Worm (Caenorhabditis elegans) whole organism, L3 larva: ENCODE data around the gene srd-65.
"Not testable (repeated sequence)": the region's sequence is repeated elsewhere in the genome, so short reads cannot be mapped to it uniquely, and the experiment has no call there.

ENCODE experiments used
- R02D3.7 ChIP-seq: fragments of 150-350 bp; optimal IDR thresholded peaks from 2 replicates; lab custom pipeline; 2014; ENCODE audit warnings: missing biosample characterization, missing genetic modification characterization
- aly-2 ChIP-seq: fragments of 150-350 bp; optimal IDR thresholded peaks from 2 replicates; lab custom pipeline; 2014; ENCODE audit warnings: missing biosample characterization, missing genetic modification characterization
- ama-1 ChIP-seq: fragments of 150-350 bp; optimal IDR thresholded peaks from 2 replicates; lab custom pipeline; 2018
- ceh-16 ChIP-seq: sonication (generic microtip); optimal IDR thresholded peaks from 2 replicates; lab custom pipeline; 2017; ENCODE audit warnings: missing biosample characterization, missing genetic modification characterization
- ceh-28 ChIP-seq: fragments of 150-350 bp; optimal IDR thresholded peaks from 2 replicates; lab custom pipeline; 2014; ENCODE audit warnings: missing biosample characterization, missing genetic modification reagents, missing genetic modification characterization
- ceh-9 ChIP-seq: sonication (generic microtip); optimal IDR thresholded peaks from 2 replicates; lab custom pipeline; 2018; ENCODE audit warnings: missing biosample characterization, missing genetic modification characterization
- daf-12 ChIP-seq: fragments of 150-350 bp; optimal IDR thresholded peaks from 2 replicates; lab custom pipeline; 2014; ENCODE audit warnings: missing biosample characterization, missing genetic modification reagents, missing genetic modification characterization
- egl-27 ChIP-seq: sonication (generic microtip); optimal IDR thresholded peaks from 4 replicates; lab custom pipeline; 2017; ENCODE audit warnings: missing biosample characterization, missing genetic modification reagents, missing genetic modification characterization
- egl-5 ChIP-seq: fragments of 150-350 bp; optimal IDR thresholded peaks from 2 replicates; lab custom pipeline; 2017; ENCODE audit warnings: missing biosample characterization, missing genetic modification reagents, missing genetic modification characterization, inconsistent platforms
- elt-1 ChIP-seq: fragments of 150-350 bp; optimal IDR thresholded peaks from 2 replicates; lab custom pipeline; 2014; ENCODE audit warnings: missing biosample characterization, missing genetic modification characterization
- elt-2 ChIP-seq: sonication (generic microtip); optimal IDR thresholded peaks from 2 replicates; lab custom pipeline; 2016; ENCODE audit warnings: missing genetic modification reagents, mild to moderate bottlenecking, missing genetic modification characterization, missing compliant biosample characterization
- elt-3 ChIP-seq, 3 experiments: fragments of 150-350 bp in 1 of 3; sonication (generic microtip) in 2 of 3; optimal IDR thresholded peaks; 2 replicates in 2 of 3; 4 replicates in 1 of 3; lab custom pipeline; 2014 to 2017; ENCODE audit warnings: missing biosample characterization in 3 of 3, missing genetic modification characterization in 3 of 3
- fkh-10 ChIP-seq: sonication (generic microtip); optimal IDR thresholded peaks from 2 replicates; lab custom pipeline; 2017; ENCODE audit warnings: missing biosample characterization, missing genetic modification reagents, missing genetic modification characterization
- fkh-2 ChIP-seq: fragments of 150-350 bp; optimal IDR thresholded peaks from 2 replicates; lab custom pipeline; 2014; ENCODE audit warnings: missing biosample characterization, missing genetic modification reagents, missing genetic modification characterization
- hmg-11 ChIP-seq: sonication (generic microtip); optimal IDR thresholded peaks from 2 replicates; lab custom pipeline; 2016; ENCODE audit warnings: missing genetic modification characterization, missing compliant biosample characterization
- jun-1 ChIP-seq: fragments of 150-350 bp; optimal IDR thresholded peaks from 2 replicates; lab custom pipeline; 2014; ENCODE audit warnings: missing biosample characterization, missing genetic modification reagents, missing genetic modification characterization
- lin-15B ChIP-seq: fragments of 150-350 bp; optimal IDR thresholded peaks from 2 replicates; lab custom pipeline; 2014; ENCODE audit warnings: missing biosample characterization, missing genetic modification characterization
- lin-39 ChIP-seq: fragments of 150-350 bp; optimal IDR thresholded peaks from 2 replicates; lab custom pipeline; 2018; ENCODE audit warnings: missing biosample characterization, missing genetic modification reagents, missing genetic modification characterization
- mdl-1 ChIP-seq: fragments of 150-350 bp; optimal IDR thresholded peaks from 2 replicates; lab custom pipeline; 2014; ENCODE audit warnings: missing biosample characterization, missing genetic modification characterization
- mml-1 ChIP-seq: fragments of 150-350 bp; sonication (generic microtip); optimal IDR thresholded peaks from 3 replicates; lab custom pipeline; 2014; ENCODE audit warnings: missing biosample characterization, missing genetic modification characterization
- nhr-11 ChIP-seq: fragments of 150-350 bp; optimal IDR thresholded peaks from 2 replicates; lab custom pipeline; 2014; ENCODE audit warnings: missing biosample characterization, missing genetic modification characterization
- nhr-12 ChIP-seq: fragments of 150-350 bp; optimal IDR thresholded peaks from 2 replicates; lab custom pipeline; 2014; ENCODE audit warnings: missing biosample characterization, missing genetic modification characterization
- nhr-23 ChIP-seq: fragments of 150-350 bp; optimal IDR thresholded peaks from 2 replicates; lab custom pipeline; 2014; ENCODE audit warnings: missing biosample characterization, missing genetic modification reagents, missing genetic modification characterization
- nhr-25 ChIP-seq: sonication (generic microtip); optimal IDR thresholded peaks from 2 replicates; lab custom pipeline; 2017; ENCODE audit warnings: missing biosample characterization, missing genetic modification characterization
- nhr-43 ChIP-seq: sonication (generic microtip); optimal IDR thresholded peaks from 2 replicates; lab custom pipeline; 2016; ENCODE audit warnings: mild to moderate bottlenecking, missing genetic modification characterization, missing compliant biosample characterization; ENCODE audit not compliant: poor library complexity, severe bottlenecking
- nhr-76 ChIP-seq: fragments of 150-350 bp; sonication (generic microtip); optimal IDR thresholded peaks from 5 replicates; lab custom pipeline; 2014; ENCODE audit warnings: missing biosample characterization, missing genetic modification characterization
- nhr-77 ChIP-seq: fragments of 150-350 bp; optimal IDR thresholded peaks from 2 replicates; lab custom pipeline; 2014; ENCODE audit warnings: missing biosample characterization, missing genetic modification characterization
- pha-4 ChIP-seq: fragments of 150-350 bp; optimal IDR thresholded peaks from 2 replicates; lab custom pipeline; 2014; ENCODE audit warnings: missing biosample characterization, missing genetic modification reagents, missing genetic modification characterization
- skn-1 ChIP-seq: fragments of 150-350 bp; optimal IDR thresholded peaks from 2 replicates; lab custom pipeline; 2014; ENCODE audit warnings: missing biosample characterization, missing genetic modification characterization
- snpc-4 ChIP-seq: fragments of 150-350 bp; optimal IDR thresholded peaks from 2 replicates; lab custom pipeline; 2014; ENCODE audit warnings: missing biosample characterization, missing genetic modification characterization
- unc-39 ChIP-seq: sonication (generic microtip); optimal IDR thresholded peaks from 4 replicates; lab custom pipeline; 2017; ENCODE audit warnings: missing biosample characterization, missing genetic modification characterization
- unc-62 ChIP-seq: fragments of 150-350 bp; sonication (generic microtip); optimal IDR thresholded peaks from 4 replicates; lab custom pipeline; 2014; ENCODE audit warnings: missing biosample characterization, missing genetic modification reagents, missing genetic modification characterization
- zag-1 ChIP-seq: fragments of 150-350 bp; optimal IDR thresholded peaks from 2 replicates; lab custom pipeline; 2014; ENCODE audit warnings: missing biosample characterization, missing genetic modification characterization
- ztf-4 ChIP-seq: fragments of 150-350 bp; optimal IDR thresholded peaks from 2 replicates; lab custom pipeline; 2014; ENCODE audit warnings: missing biosample characterization, missing genetic modification characterization

Gene srd-65

DNA sequence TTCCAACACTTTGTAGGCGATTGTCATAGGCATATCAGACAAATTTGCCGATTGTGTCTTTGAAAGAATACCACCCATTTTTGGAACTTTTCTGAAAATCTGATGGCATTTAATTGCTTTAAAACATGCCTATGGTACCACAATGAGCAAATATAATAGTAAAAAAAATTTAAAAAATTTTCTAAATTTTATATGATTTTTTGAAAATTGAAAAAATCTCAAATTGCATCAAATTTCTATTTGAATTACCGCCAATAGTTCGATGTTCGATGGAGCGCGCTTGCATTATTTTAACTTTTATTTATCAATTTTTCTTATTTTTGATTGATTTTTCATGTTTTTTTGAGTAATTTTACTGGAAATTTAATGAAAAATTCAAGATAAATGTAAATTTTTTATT, 37.5 kb upstream of the srd-65 start, which contains the start of gene fbxa-42:
TSS of gene fbxa-42 (minus strand) at position 101 of the 400 bp plus-strand sequence.
- not testable (repeated sequence) for TF ChIP-seq nhr-77 (tag; lab: Kevin White, UChicago); ztf-4; egl-5 (tag; lab: Kevin White, UChicago)
- TF ChIP-seq, all 47 proteins: peak for 0; not testable (repeated sequence) for 47

- TF ChIP-seq nhr-76 (tag; lab: Kevin White, UChicago) (no peak), fkh-10 (GFP tag; lab: Kevin White, UChicago) (no peak), elt-3 (tag; optimal IDR thresholded peaks at IDR 0.05; lab: Kevin White, UChicago) (no peak), pha-4 (tag; lab: Kevin White, UChicago) (no peak), snpc-4 (tag; lab: Kevin White, UChicago) (no peak), egl-27 (tag; lab: Kevin White, UChicago) (no peak), jun-1 (tag; lab: Kevin White, UChicago) (no peak), nhr-43 (tag; lab: Kevin White, UChicago) (no peak)
These were observed 35.5 kb upstream of the srd-65 start for ce11 chrIII:2259329-2259728.

ce11 chrIII:2258863-2259262, 35.0 kb upstream of the srd-65 start, which contains the start of gene fbxa-43:
Gene fbxa-43 (minus strand): TSS chrIII:2258963.
- no peak for TF ChIP-seq R02D3.7
- TF ChIP-seq ceh-28 (tag; lab: Kevin White, UChicago): no peak
- no peak for TF ChIP-seq unc-62
- no peak for TF ChIP-seq mml-1 (tag; lab: Kevin White, UChicago)
- no peak for TF ChIP-seq nhr-11 (tag; lab: Kevin White, UChicago)
- TF ChIP-seq nhr-77 (tag; lab: Kevin White, UChicago): no peak
- TF ChIP-seq lin-39 (tag; lab: Kevin White, UChicago): no peak
- no peak for TF ChIP-seq ceh-16 (tag; lab: Kevin White, UChicago)
- TF ChIP-seq pha-4 (tag; lab: Kevin White, UChicago): no peak
- no peak for TF ChIP-seq elt-3 (tag; optimal IDR thresholded peaks at IDR 0.05; lab: Kevin White, UChicago)
- TF ChIP-seq unc-39 (tag; lab: Kevin White, UChicago): no peak
- TF ChIP-seq mdl-1 (tag; lab: Kevin White, UChicago): no peak
- no peak for TF ChIP-seq skn-1 (tag; lab: Kevin White, UChicago)
- no peak for TF ChIP-seq daf-12 (tag; lab: Kevin White, UChicago)
- no peak for TF ChIP-seq fkh-2 (tag; lab: Kevin White, UChicago)
- no peak for TF ChIP-seq jun-1 (tag; lab: Kevin White, UChicago)
- TF ChIP-seq lin-15B (tag; lab: Kevin White, UChicago): no peak
- TF ChIP-seq aly-2 (tag; lab: Kevin White, UChicago): no peak
- no peak for TF ChIP-seq elt-1 (tag; lab: Kevin White, UChicago)
- TF ChIP-seq hmg-11 (tag; lab: Kevin White, UChicago): no peak

DNA sequence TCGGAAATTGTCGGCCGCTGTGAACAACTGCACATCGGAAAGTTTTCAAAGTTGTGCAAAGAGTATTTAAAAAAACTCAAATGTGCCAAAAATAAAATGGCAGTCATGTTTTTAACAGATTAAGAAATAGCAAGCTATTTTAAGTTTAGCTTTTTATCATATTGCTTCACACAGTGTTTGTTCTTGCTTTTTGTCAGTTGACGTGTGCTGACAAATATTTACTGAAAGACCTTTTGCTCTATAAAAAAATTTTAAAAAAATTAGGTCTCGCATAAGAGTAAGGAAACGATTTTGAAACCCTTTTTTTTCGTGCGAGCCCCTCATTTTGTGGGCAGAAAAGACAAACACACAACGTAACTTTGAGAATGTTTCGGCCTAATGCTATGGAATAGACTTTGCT, 31.7 kb upstream of the srd-65 start, which contains the start of gene fbxa-71:
TSS of gene fbxa-71 (plus strand) at position 301 of the 400 bp plus-strand sequence.
- TF ChIP-seq nhr-12: no peak
- no peak for TF ChIP-seq zag-1 (tag; lab: Kevin White, UChicago)
- TF ChIP-seq unc-39 (tag; lab: Kevin White, UChicago): no peak
- TF ChIP-seq lin-15B (tag; lab: Kevin White, UChicago): no peak
- no peak for TF ChIP-seq nhr-23 (tag; lab: Kevin White, UChicago)
- no peak for TF ChIP-seq skn-1 (tag; lab: Kevin White, UChicago)
- TF ChIP-seq mdl-1 (tag; lab: Kevin White, UChicago): no peak
- TF ChIP-seq snpc-4 (tag; lab: Kevin White, UChicago): no peak
- no peak for TF ChIP-seq elt-3 (tag; optimal IDR thresholded peaks at IDR 0.05; lab: Kevin White, UChicago)
- no peak for TF ChIP-seq nhr-25 (tag; lab: Kevin White, UChicago)
- no peak for TF ChIP-seq nhr-11 (tag; lab: Kevin White, UChicago)
- TF ChIP-seq ceh-16 (tag; lab: Kevin White, UChicago): no peak
- no peak for TF ChIP-seq egl-5 (tag; lab: Kevin White, UChicago)
- no peak for TF ChIP-seq ceh-9 (tag; lab: Kevin White, UChicago)
- no peak for TF ChIP-seq ama-1 (lab: Kevin White, UChicago)
- no peak for TF ChIP-seq fkh-10 (GFP tag; lab: Kevin White, UChicago)
- TF ChIP-seq elt-2 (tag; lab: Kevin White, UChicago): no peak
